Fruit fly (Drosophila melanogaster): ENCODE measurements around the gene rt.

dm6 chr3L:11604227-11604626 lies 16.7 kb upstream of the rt start:
- TF ChIP-seq Dif (GFP tag; optimal IDR thresholded peaks at IDR 0.05; ENCODE audit: partially characterized antibody): no peak
- TF ChIP-seq Dfd (GFP tag; optimal IDR thresholded peaks at IDR 0.05): peak; percentile 93
- TF ChIP-seq pan (optimal IDR thresholded peaks at IDR 0.05): no peak
- no peak for TF ChIP-seq psq (GFP tag; optimal IDR thresholded peaks at IDR 0.05)
- no peak for TF ChIP-seq usp (GFP tag; optimal IDR thresholded peaks at IDR 0.05)
- TF ChIP-seq Hr78 (GFP tag; optimal IDR thresholded peaks at IDR 0.05): no peak
- no peak for TF ChIP-seq dsf (GFP tag; optimal IDR thresholded peaks at IDR 0.05; ENCODE audit: borderline replicate concordance)
